Worm (Caenorhabditis elegans): ENCODE data around the gene Y66A7A.4.

ce11 chrIII:11657185-11657817 is 44.9 kb downstream of the Y66A7A.4 start, which contains the start of gene crh-1:
- TF ChIP-seq ces-1 (GFP tag; optimal IDR thresholded peaks at IDR 0.05): peak; percentile 54
- TF ChIP-seq elt-1 (tag; optimal IDR thresholded peaks at IDR 0.05; ENCODE audit: borderline replicate concordance, insufficient read depth): no peak
- no peak for TF ChIP-seq unc-62 (GFP tag; optimal IDR thresholded peaks at IDR 0.05)
- peak; percentile 35 for TF ChIP-seq lsy-2 (tag; optimal IDR thresholded peaks at IDR 0.05)
- TF ChIP-seq pha-4 (tag; optimal IDR thresholded peaks at IDR 0.05): no peak
- no peak for TF ChIP-seq ztf-11 (tag; optimal IDR thresholded peaks at IDR 0.05)
- TF ChIP-seq nhr-12 (tag; optimal IDR thresholded peaks at IDR 0.05): no peak
- TF ChIP-seq bed-3 (GFP tag; optimal IDR thresholded peaks at IDR 0.05): no peak
